Worm (Caenorhabditis elegans) whole organism, late embryonic: ENCODE measurements around the gene pqn-13.

Experiments used
- ceh-2 ChIP-seq: sonication (generic microtip); optimal IDR thresholded peaks from 2 replicates; lab custom pipeline; 2016; ENCODE audit warnings: missing genotype, missing genetic modification characterization, missing compliant biosample characterization
- elt-2 ChIP-seq: sonication (generic microtip); optimal IDR thresholded peaks from 2 replicates; lab custom pipeline; 2016; ENCODE audit warnings: missing genetic modification reagents, missing genetic modification characterization, missing compliant biosample characterization
- nhr-11 ChIP-seq: fragments of 150-350 bp; optimal IDR thresholded peaks from 2 replicates; lab custom pipeline; 2014; ENCODE audit warnings: missing biosample characterization, missing genetic modification characterization
- pha-4 ChIP-seq: fragments of 150-350 bp; optimal IDR thresholded peaks from 2 replicates; lab custom pipeline; 2018; ENCODE audit warnings: missing biosample characterization, missing genetic modification reagents, missing genetic modification characterization
- sdc-2 ChIP-seq: sonication (generic microtip); optimal IDR thresholded peaks from 2 replicates; lab custom pipeline; 2016; ENCODE audit warnings: missing genotype, missing genetic modification characterization, missing compliant biosample characterization
- sox-2 ChIP-seq: fragments of 200-800 bp; sonication (Bioruptor generic); IDR thresholded peaks from 2 replicates; pipeline ENCODE4 v1.3.6; 2022; ENCODE audit warnings: missing genetic modification reagents, missing genetic modification characterization, missing compliant biosample characterization
- sox-4 ChIP-seq: sonication (generic microtip); optimal IDR thresholded peaks from 2 replicates; lab custom pipeline; 2017; ENCODE audit warnings: mild to moderate bottlenecking, missing genetic modification characterization, inconsistent platforms, missing compliant biosample characterization
- tbx-7 ChIP-seq: sonication (generic microtip); optimal IDR thresholded peaks from 2 replicates; lab custom pipeline; 2016; ENCODE audit warnings: missing genotype, missing genetic modification characterization, missing compliant biosample characterization

ce11 chrV:5705510-5705909 is 29.6 kb upstream of the pqn-13 start, which contains the start of gene peli-1:
- TF ChIP-seq sdc-2 (tag; lab: Kevin White, UChicago) (no peak), sox-2 (GFP tag; lab: Robert Waterston, UW) (no peak), elt-2 (tag; lab: Kevin White, UChicago) (no peak), pha-4 (tag; lab: Kevin White, UChicago) (no peak), tbx-7 (tag; lab: Kevin White, UChicago) (no peak), nhr-11 (tag; lab: Kevin White, UChicago) (no peak), sox-4 (tag; lab: Kevin White, UChicago) (no peak), ceh-2 (tag; lab: Kevin White, UChicago) (no peak)
